Worm (Caenorhabditis elegans) whole organism, L2 larva: Measurements from ENCODE around the gene C54C6.5.

Source experiments
- C34F6.9 ChIP-seq: fragments of 150-350 bp; optimal IDR thresholded peaks from 2 replicates; lab custom pipeline; 2014; ENCODE audit warnings: missing biosample characterization, missing genetic modification characterization
- F13H6.1 ChIP-seq: sonication (generic microtip); optimal IDR thresholded peaks from 2 replicates; lab custom pipeline; 2016; ENCODE audit warnings: missing genetic modification characterization, missing compliant biosample characterization
- R02D3.7 ChIP-seq: fragments of 150-350 bp; optimal IDR thresholded peaks from 2 replicates; lab custom pipeline; 2014; ENCODE audit warnings: missing biosample characterization, missing genetic modification characterization
- Y55F3AM.14 ChIP-seq: fragments of 200-800 bp; sonication (Bioruptor generic); optimal IDR thresholded peaks from 2 replicates; lab custom pipeline; 2018; ENCODE audit warnings: mild to moderate bottlenecking, missing genetic modification characterization, missing compliant biosample characterization
- ZK546.5 ChIP-seq: sonication (generic microtip); optimal IDR thresholded peaks from 2 replicates; lab custom pipeline; 2017; ENCODE audit warnings: missing biosample characterization, missing genetic modification characterization
- alr-1 ChIP-seq: fragments of 150-350 bp; optimal IDR thresholded peaks from 2 replicates; lab custom pipeline; 2014; ENCODE audit warnings: missing biosample characterization, missing genetic modification characterization
- aly-2 ChIP-seq: fragments of 150-350 bp; optimal IDR thresholded peaks from 2 replicates; lab custom pipeline; 2014; ENCODE audit warnings: missing biosample characterization, missing genetic modification characterization
- ama-1 ChIP-seq: fragments of 150-350 bp; optimal IDR thresholded peaks from 2 replicates; lab custom pipeline; 2018; ENCODE audit warnings: inconsistent platforms
- ceh-82 ChIP-seq: fragments of 150-350 bp; optimal IDR thresholded peaks from 2 replicates; lab custom pipeline; 2014; ENCODE audit warnings: missing biosample characterization, missing genetic modification characterization
- crh-2 ChIP-seq: sonication (generic microtip); optimal IDR thresholded peaks from 2 replicates; lab custom pipeline; 2017; ENCODE audit warnings: missing biosample characterization, missing genetic modification characterization
- dmd-4 ChIP-seq: sonication (generic microtip); optimal IDR thresholded peaks from 2 replicates; lab custom pipeline; 2017; ENCODE audit warnings: missing biosample characterization, missing genetic modification characterization
- egl-27 ChIP-seq: sonication (generic microtip); optimal IDR thresholded peaks from 3 replicates; lab custom pipeline; 2017; ENCODE audit warnings: missing biosample characterization, missing genetic modification reagents, missing genetic modification characterization
- elt-1 ChIP-seq: fragments of 150-350 bp; optimal IDR thresholded peaks from 2 replicates; lab custom pipeline; 2014; ENCODE audit warnings: missing biosample characterization, missing genetic modification characterization
- elt-3 ChIP-seq: sonication (generic microtip); optimal IDR thresholded peaks from 2 replicates; lab custom pipeline; 2017; ENCODE audit warnings: missing biosample characterization, missing genetic modification characterization
- fos-1 ChIP-seq: fragments of 150-350 bp; optimal IDR thresholded peaks from 2 replicates; lab custom pipeline; 2014; ENCODE audit warnings: missing biosample characterization, missing genetic modification characterization
- gmeb-1 ChIP-seq: fragments of 150-350 bp; optimal IDR thresholded peaks from 2 replicates; lab custom pipeline; 2014; ENCODE audit warnings: missing biosample characterization, missing genetic modification characterization
- lin-11 ChIP-seq: fragments of 150-350 bp; sonication (generic microtip); optimal IDR thresholded peaks from 2 replicates; lab custom pipeline; 2014; ENCODE audit warnings: missing biosample characterization, missing genetic modification characterization, inconsistent platforms, mixed read lengths
- lin-13 ChIP-seq: fragments of 150-350 bp; optimal IDR thresholded peaks from 2 replicates; lab custom pipeline; 2014; ENCODE audit warnings: missing biosample characterization, missing genetic modification reagents, missing genetic modification characterization
- lin-39 ChIP-seq: fragments of 150-350 bp; optimal IDR thresholded peaks from 2 replicates; lab custom pipeline; 2014; ENCODE audit warnings: missing biosample characterization, missing genetic modification reagents, missing genetic modification characterization
- lsy-2 ChIP-seq, 2 experiments: fragments of 150-350 bp in 1 of 2; sonication (generic microtip) in 1 of 2; optimal IDR thresholded peaks; 2 replicates each; lab custom pipeline; 2014 to 2017; ENCODE audit warnings: missing biosample characterization in 2 of 2, missing genetic modification characterization in 2 of 2
- mab-5 ChIP-seq: fragments of 150-350 bp; optimal IDR thresholded peaks from 2 replicates; lab custom pipeline; 2014; ENCODE audit warnings: missing biosample characterization, missing genetic modification characterization
- mbf-1 ChIP-seq: sonication (generic microtip); optimal IDR thresholded peaks from 2 replicates; lab custom pipeline; 2017; ENCODE audit warnings: missing biosample characterization, missing genetic modification characterization
- mdl-1 ChIP-seq, 2 experiments: fragments of 150-350 bp in 1 of 2; sonication (generic microtip) in 1 of 2; optimal IDR thresholded peaks; 2 replicates each; lab custom pipeline; 2017; ENCODE audit warnings: missing biosample characterization in 2 of 2, missing genetic modification characterization in 2 of 2
- nhr-10 ChIP-seq: sonication (generic microtip); optimal IDR thresholded peaks from 2 replicates; lab custom pipeline; 2017; ENCODE audit warnings: missing biosample characterization, missing genetic modification characterization
- nhr-11 ChIP-seq: fragments of 150-350 bp; optimal IDR thresholded peaks from 2 replicates; lab custom pipeline; 2014; ENCODE audit warnings: missing biosample characterization, missing genetic modification characterization
- nhr-12 ChIP-seq: fragments of 150-350 bp; optimal IDR thresholded peaks from 2 replicates; lab custom pipeline; 2014; ENCODE audit warnings: missing biosample characterization, missing genetic modification characterization
- nhr-129 ChIP-seq: fragments of 150-350 bp; optimal IDR thresholded peaks from 2 replicates; lab custom pipeline; 2014; ENCODE audit warnings: missing biosample characterization, missing genetic modification characterization
- nhr-21 ChIP-seq: fragments of 150-350 bp; optimal IDR thresholded peaks from 2 replicates; lab custom pipeline; 2014; ENCODE audit warnings: missing biosample characterization, missing genetic modification characterization
- nhr-23 ChIP-seq: fragments of 150-350 bp; optimal IDR thresholded peaks from 2 replicates; lab custom pipeline; 2014; ENCODE audit warnings: missing biosample characterization, missing genetic modification reagents, missing genetic modification characterization
- nhr-6 ChIP-seq: fragments of 150-350 bp; optimal IDR thresholded peaks from 2 replicates; lab custom pipeline; 2014; ENCODE audit warnings: missing biosample characterization, missing genetic modification characterization
- nhr-77 ChIP-seq: fragments of 150-350 bp; optimal IDR thresholded peaks from 2 replicates; lab custom pipeline; 2014; ENCODE audit warnings: missing biosample characterization, missing genetic modification characterization
- sem-4 ChIP-seq: fragments of 150-350 bp; optimal IDR thresholded peaks from 2 replicates; lab custom pipeline; 2014; ENCODE audit warnings: missing biosample characterization, missing genetic modification reagents, missing genetic modification characterization
- sma-3 ChIP-seq: sonication (generic microtip); optimal IDR thresholded peaks from 2 replicates; lab custom pipeline; 2016; ENCODE audit warnings: missing genetic modification reagents, missing genetic modification characterization, missing compliant biosample characterization
- sma-9 ChIP-seq, 2 experiments: fragments of 150-350 bp in 1 of 2; sonication (generic microtip) in 1 of 2; optimal IDR thresholded peaks; 2 replicates each; lab custom pipeline; 2014 to 2016; ENCODE audit warnings: missing genetic modification characterization in 2 of 2, mild to moderate bottlenecking in 1 of 2, missing biosample characterization in 1 of 2, missing compliant biosample characterization in 1 of 2, missing genetic modification reagents in 1 of 2, moderate library complexity in 1 of 2
- snpc-4 ChIP-seq: fragments of 150-350 bp; optimal IDR thresholded peaks from 2 replicates; lab custom pipeline; 2014; ENCODE audit warnings: missing biosample characterization, missing genetic modification characterization
- unc-39 ChIP-seq: fragments of 150-350 bp; optimal IDR thresholded peaks from 2 replicates; lab custom pipeline; 2014; ENCODE audit warnings: missing biosample characterization, missing genetic modification characterization
- unc-55 ChIP-seq: fragments of 150-350 bp; sonication (generic microtip); optimal IDR thresholded peaks from 3 replicates; lab custom pipeline; 2014; ENCODE audit warnings: missing biosample characterization, missing genetic modification reagents, missing genetic modification characterization
- zag-1 ChIP-seq: fragments of 150-350 bp; optimal IDR thresholded peaks from 2 replicates; lab custom pipeline; 2014; ENCODE audit warnings: missing biosample characterization, missing genetic modification characterization
- ztf-11 ChIP-seq: sonication (generic microtip); optimal IDR thresholded peaks from 2 replicates; lab custom pipeline; 2017; ENCODE audit warnings: missing biosample characterization, missing genetic modification characterization
- ztf-4 ChIP-seq: fragments of 150-350 bp; optimal IDR thresholded peaks from 2 replicates; lab custom pipeline; 2014; ENCODE audit warnings: missing biosample characterization, missing genetic modification characterization

C54C6.5 gene

ce11 chrIII:3546323-3546722 lies 3.3 kb downstream of the C54C6.5 start, which contains the start of gene C54C6.7:
Gene C54C6.7 (minus strand): TSS chrIII:3546423.
- TF ChIP-seq nhr-21 (tag; lab: Kevin White, UChicago): no peak
- TF ChIP-seq nhr-6 (tag; lab: Kevin White, UChicago): no peak
- TF ChIP-seq snpc-4 (tag; lab: Kevin White, UChicago): no peak
- no peak for TF ChIP-seq Y55F3AM.14 (GFP tag; lab: Kevin White, UChicago)
- TF ChIP-seq alr-1 (tag; lab: Kevin White, UChicago): no peak
- TF ChIP-seq F13H6.1 (tag; lab: Kevin White, UChicago): no peak
- no peak for TF ChIP-seq nhr-10 (tag; lab: Kevin White, UChicago)
- TF ChIP-seq lin-13 (GFP tag; lab: Kevin White, UChicago): no peak
- no peak for TF ChIP-seq nhr-23 (tag; lab: Kevin White, UChicago)
- TF ChIP-seq mdl-1 (tag; optimal IDR thresholded peaks at IDR 0.05; lab: Kevin White, UChicago): no peak
- TF ChIP-seq mab-5 (tag; lab: Kevin White, UChicago): no peak
- no peak for TF ChIP-seq zag-1 (tag; lab: Kevin White, UChicago)
- no peak for TF ChIP-seq gmeb-1 (tag; lab: Kevin White, UChicago)
- TF ChIP-seq elt-3 (tag; lab: Kevin White, UChicago): no peak
- TF ChIP-seq egl-27: no peak
- TF ChIP-seq lin-11 (tag; lab: Kevin White, UChicago): no peak

- TF ChIP-seq zag-1 (tag; lab: Kevin White, UChicago) (peak; percentile 47), mbf-1 (tag; lab: Kevin White, UChicago) (no peak), sem-4 (tag; lab: Kevin White, UChicago) (peak; percentile 43), sma-9 (GFP tag; optimal IDR thresholded peaks at IDR 0.05; lab: Kevin White, UChicago) (peak; percentile 1), sma-9 (tag; optimal IDR thresholded peaks at IDR 0.05; lab: Kevin White, UChicago) (no peak), C34F6.9 (tag; lab: Kevin White, UChicago) (peak; percentile 24)
Measured at ce11 chrIII:3543071-3543470, 6.6 kb downstream of the C54C6.5 start.

- peak; percentile 35 for TF ChIP-seq C34F6.9 (tag; lab: Kevin White, UChicago)
- peak; percentile 19 for TF ChIP-seq F13H6.1 (tag; lab: Kevin White, UChicago)
- peak; percentile 1 for TF ChIP-seq sem-4 (tag; lab: Kevin White, UChicago)
- peak in 1 of 2 experiments; percentile 26 for TF ChIP-seq lsy-2 (tag; optimal IDR thresholded peaks at IDR 0.05; lab: Kevin White, UChicago)
- no peak for TF ChIP-seq nhr-6 (tag; lab: Kevin White, UChicago)
- peak; percentile 22 for TF ChIP-seq nhr-129
- TF ChIP-seq unc-55: peak; percentile 28
- peak; percentile 85 for TF ChIP-seq zag-1 (tag; lab: Kevin White, UChicago)
- no peak for TF ChIP-seq nhr-21 (tag; lab: Kevin White, UChicago)
- TF ChIP-seq gmeb-1 (tag; lab: Kevin White, UChicago): no peak
Measured at ce11 chrIII:3542105-3542504, 7.5 kb downstream of the C54C6.5 start.

- TF ChIP-seq zag-1 (tag; lab: Kevin White, UChicago) (no peak), crh-2 (no peak), lin-13 (GFP tag; lab: Kevin White, UChicago) (no peak), sma-3 (GFP tag; lab: Kevin White, UChicago) (no peak), Y55F3AM.14 (GFP tag; lab: Kevin White, UChicago) (no peak), nhr-12 (no peak), gmeb-1 (tag; lab: Kevin White, UChicago) (no peak), unc-39 (tag; lab: Kevin White, UChicago) (no peak), lsy-2 (tag; optimal IDR thresholded peaks at IDR 0.05; lab: Kevin White, UChicago) (no peak), nhr-6 (tag; lab: Kevin White, UChicago) (no peak), elt-1 (no peak), dmd-4 (tag; lab: Kevin White, UChicago) (no peak), nhr-23 (tag; lab: Kevin White, UChicago) (no peak), lin-39 (tag; lab: Kevin White, UChicago) (no peak), aly-2 (tag; lab: Kevin White, UChicago) (no peak), ama-1 (lab: Kevin White, UChicago) (no peak)
Measured at ce11 chrIII:3541539-3541938, 8.1 kb downstream of the C54C6.5 start, which contains the start of gene ben-1. Gene ben-1 (minus strand): TSS chrIII:3541639.

- no peak for TF ChIP-seq nhr-77 (tag; lab: Kevin White, UChicago)
- no peak for TF ChIP-seq ZK546.5 (tag; lab: Kevin White, UChicago)
- TF ChIP-seq aly-2 (tag; lab: Kevin White, UChicago): no peak
- TF ChIP-seq snpc-4 (tag; lab: Kevin White, UChicago): no peak
- no peak for TF ChIP-seq sma-9 (GFP tag; optimal IDR thresholded peaks at IDR 0.05; lab: Kevin White, UChicago)
- TF ChIP-seq sma-9 (tag; optimal IDR thresholded peaks at IDR 0.05; lab: Kevin White, UChicago): no peak
- TF ChIP-seq ztf-4 (tag; lab: Kevin White, UChicago): no peak
- no peak for TF ChIP-seq alr-1 (tag; lab: Kevin White, UChicago)
- no peak for TF ChIP-seq nhr-23 (tag; lab: Kevin White, UChicago)
- no peak for TF ChIP-seq ama-1 (lab: Kevin White, UChicago)
- TF ChIP-seq nhr-11 (tag; lab: Kevin White, UChicago): no peak
- TF ChIP-seq R02D3.7 (tag; lab: Kevin White, UChicago): no peak
- TF ChIP-seq nhr-6 (tag; lab: Kevin White, UChicago): no peak
- TF ChIP-seq ceh-82 (tag; lab: Kevin White, UChicago): no peak
- TF ChIP-seq nhr-21 (tag; lab: Kevin White, UChicago): no peak
- no peak for TF ChIP-seq nhr-12
- TF ChIP-seq unc-55: no peak
- no peak for TF ChIP-seq fos-1 (tag; lab: Kevin White, UChicago)
- no peak for TF ChIP-seq ztf-11 (tag; lab: Kevin White, UChicago)
- TF ChIP-seq lin-11 (tag; lab: Kevin White, UChicago): no peak
Measured at ce11 chrIII:3541093-3541492, 8.6 kb downstream of the C54C6.5 start.
